Worm (Caenorhabditis elegans) whole organism, L4/young adult: Measurements from ENCODE around the gene fig-1.

Experiments
- W03F9.2 ChIP-seq: fragments of 150-350 bp; optimal IDR thresholded peaks from 2 replicates; lab custom pipeline; 2014; ENCODE audit warnings: missing biosample characterization, missing genetic modification characterization
- dao-5 ChIP-seq: sonication (generic microtip); optimal IDR thresholded peaks from 2 replicates; lab custom pipeline; 2016; ENCODE audit warnings: missing genotype, missing genetic modification characterization, moderate library complexity, missing compliant biosample characterization
- him-1 ChIP-seq: sonication (generic microtip); optimal IDR thresholded peaks from 2 replicates; lab custom pipeline; 2016; ENCODE audit warnings: missing genotype, missing genetic modification reagents, missing genetic modification characterization, missing compliant biosample characterization

DNA sequence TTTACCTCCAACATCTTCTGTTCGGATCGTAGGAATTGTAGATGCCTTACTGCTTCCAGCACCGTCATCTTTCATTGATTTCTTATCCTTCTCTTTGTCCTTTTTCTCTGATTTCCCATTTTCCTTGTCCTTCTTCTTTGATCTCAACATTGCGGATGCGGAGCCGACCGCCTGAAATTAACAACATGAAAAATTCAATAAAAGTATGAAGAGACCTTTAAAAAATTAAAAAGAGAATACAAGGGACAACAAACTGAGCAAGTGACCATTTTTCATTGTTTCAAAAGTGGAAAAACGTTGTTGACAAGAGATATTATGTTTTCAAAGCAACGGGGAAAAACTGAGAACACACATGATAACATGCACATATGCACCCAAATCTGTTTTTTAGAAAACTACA is 49.7 kb upstream of the fig-1 start:
- TF ChIP-seq him-1 (tag; lab: Kevin White, UChicago) = no peak
- TF ChIP-seq W03F9.2 (tag; lab: Kevin White, UChicago) = no peak
- no peak for TF ChIP-seq dao-5 (tag; lab: Kevin White, UChicago)
